Fruit fly (Drosophila melanogaster): ENCODE results near the gene CG4892.

CG4892 gene

dm6 chr2L:16133208-16133607 is at the start of gene CG4892:
CG4892 (plus strand) TSS chr2L:16133508.
- TF ChIP-seq sv (GFP tag; optimal IDR thresholded peaks at IDR 0.05) = no peak
- no peak for TF ChIP-seq Jra (GFP tag; optimal IDR thresholded peaks at IDR 0.05)
- no peak for TF ChIP-seq Sp1 (GFP tag; optimal IDR thresholded peaks at IDR 0.05)
- TF ChIP-seq Myc (optimal IDR thresholded peaks at IDR 0.05) = no peak
- TF ChIP-seq rgr (GFP tag; optimal IDR thresholded peaks at IDR 0.05) = no peak
- no peak for TF ChIP-seq Dfd (GFP tag; optimal IDR thresholded peaks at IDR 0.05)
- no peak for TF ChIP-seq Hr78 (GFP tag; optimal IDR thresholded peaks at IDR 0.05)
- no peak for TF ChIP-seq HLH106 (tag; optimal IDR thresholded peaks at IDR 0.05)
- TF ChIP-seq CG32264 (GFP tag; optimal IDR thresholded peaks at IDR 0.05) = no peak
- no peak for TF ChIP-seq GATAd (GFP tag; optimal IDR thresholded peaks at IDR 0.05)
- TF ChIP-seq brk (GFP tag; optimal IDR thresholded peaks at IDR 0.05) = no peak

dm6 chr2L:16094697-16095096 is 38.6 kb upstream of the CG4892 start, which contains the start of gene CG4891:
CG4891 (plus strand) TSS chr2L:16094997.
- TF ChIP-seq usp (GFP tag; optimal IDR thresholded peaks at IDR 0.05) (no peak), dsf (GFP tag; optimal IDR thresholded peaks at IDR 0.05; ENCODE audit: borderline replicate concordance) (no peak), Dfd (GFP tag; optimal IDR thresholded peaks at IDR 0.05) (no peak), Hnf4 (GFP tag; optimal IDR thresholded peaks at IDR 0.05) (no peak), Abd-B (GFP tag; optimal IDR thresholded peaks at IDR 0.05) (no peak)

dm6 chr2L:16135172-16135571 is 1.9 kb downstream of the CG4892 start, which contains the start of gene CG34168:
CG34168 (minus strand) TSS chr2L:16135272.
- no peak for TF ChIP-seq fru (GFP tag; optimal IDR thresholded peaks at IDR 0.05)
- TF ChIP-seq Mio (GFP tag; optimal IDR thresholded peaks at IDR 0.05) = no peak
- TF ChIP-seq tai (GFP tag; optimal IDR thresholded peaks at IDR 0.05) = no peak
- TF ChIP-seq usp (GFP tag; optimal IDR thresholded peaks at IDR 0.05) = no peak
- no peak for TF ChIP-seq ey (GFP tag; optimal IDR thresholded peaks at IDR 0.05)
- no peak for TF ChIP-seq dsf (GFP tag; optimal IDR thresholded peaks at IDR 0.05; ENCODE audit: borderline replicate concordance)
- TF ChIP-seq GATAd (GFP tag; optimal IDR thresholded peaks at IDR 0.05) = no peak
- no peak for TF ChIP-seq pan (optimal IDR thresholded peaks at IDR 0.05)
- no peak for TF ChIP-seq dmrt93B (GFP tag; optimal IDR thresholded peaks at IDR 0.05)
- no peak for TF ChIP-seq psq (GFP tag; optimal IDR thresholded peaks at IDR 0.05)
- TF ChIP-seq br (GFP tag; optimal IDR thresholded peaks at IDR 0.05) = no peak
- TF ChIP-seq Sp1 (GFP tag; optimal IDR thresholded peaks at IDR 0.05) = no peak
- TF ChIP-seq jim (GFP tag; optimal IDR thresholded peaks at IDR 0.05) = no peak
- TF ChIP-seq Vsx2 (GFP tag; optimal IDR thresholded peaks at IDR 0.05; ENCODE audit: partially characterized antibody) = no peak
- TF ChIP-seq CG32264 (GFP tag; optimal IDR thresholded peaks at IDR 0.05) = no peak
- no peak for TF ChIP-seq Dfd (GFP tag; optimal IDR thresholded peaks at IDR 0.05)
- no peak for TF ChIP-seq Abd-B (GFP tag; optimal IDR thresholded peaks at IDR 0.05)
- no peak for TF ChIP-seq dl (GFP tag; optimal IDR thresholded peaks at IDR 0.05; ENCODE audit: insufficient read depth in 1 of 2, partially characterized antibody in 2 of 2)
- no peak for TF ChIP-seq brk (GFP tag; optimal IDR thresholded peaks at IDR 0.05)
- TF ChIP-seq sage (GFP tag; optimal IDR thresholded peaks at IDR 0.05) = no peak

- TF ChIP-seq sv (GFP tag; optimal IDR thresholded peaks at IDR 0.05) (no peak), CrebA (GFP tag; optimal IDR thresholded peaks at IDR 0.05; ENCODE audit: borderline replicate concordance) (no peak), CG9705 (GFP tag; optimal IDR thresholded peaks at IDR 0.05) (no peak), lola (GFP tag; optimal IDR thresholded peaks at IDR 0.05) (no peak), rgr (GFP tag; optimal IDR thresholded peaks at IDR 0.05) (no peak), dl (GFP tag; optimal IDR thresholded peaks at IDR 0.05; ENCODE audit: insufficient read depth in 1 of 2, partially characterized antibody in 2 of 2) (no peak), Hr78 (GFP tag; optimal IDR thresholded peaks at IDR 0.05) (no peak), Myc (optimal IDR thresholded peaks at IDR 0.05) (no peak), ey (GFP tag; optimal IDR thresholded peaks at IDR 0.05) (no peak), Dfd (GFP tag; optimal IDR thresholded peaks at IDR 0.05) (no peak), dsf (GFP tag; optimal IDR thresholded peaks at IDR 0.05; ENCODE audit: borderline replicate concordance) (no peak), HLH106 (tag; optimal IDR thresholded peaks at IDR 0.05) (no peak), Abd-B (GFP tag; optimal IDR thresholded peaks at IDR 0.05) (no peak), pan (optimal IDR thresholded peaks at IDR 0.05) (no peak), foxo (GFP tag; optimal IDR thresholded peaks at IDR 0.05) (no peak), jim (GFP tag; optimal IDR thresholded peaks at IDR 0.05) (no peak), tai (GFP tag; optimal IDR thresholded peaks at IDR 0.05) (no peak), dmrt93B (GFP tag; optimal IDR thresholded peaks at IDR 0.05) (no peak), br (GFP tag; optimal IDR thresholded peaks at IDR 0.05) (no peak), woc (GFP tag; optimal IDR thresholded peaks at IDR 0.05) (no peak)
These were observed 32.2 kb downstream of the CG4892 start, which contains the start of gene Ca-alpha1D for dm6 chr2L:16165531-16165930. Ca-alpha1D (plus strand) TSS chr2L:16165831.
